Fruit fly (Drosophila melanogaster) whole organism, embryonic: ENCODE measurements around the gene jagn.

Source experiments
- BtbVII ChIP-seq: fragments of 200-800 bp; sonication (Bioruptor generic); optimal IDR thresholded peaks from 3 replicates; lab custom pipeline; 2017; ENCODE audit warnings: missing biosample characterization, mild to moderate bottlenecking, missing genetic modification characterization
- C15 ChIP-seq: fragments of 200-800 bp; sonication (Bioruptor generic); IDR thresholded peaks from 3 replicates; pipeline ENCODE4 v1.3.6; 2022; ENCODE audit warnings: missing biosample characterization, missing genetic modification characterization
- CG10209 ChIP-seq: fragments of 200-800 bp; sonication (Bioruptor generic); optimal IDR thresholded peaks from 3 replicates; lab custom pipeline; 2017; ENCODE audit warnings: missing biosample characterization, mild to moderate bottlenecking, missing genetic modification characterization, missing genetic modification reagents
- CG10654 ChIP-seq: fragments of 200-800 bp; sonication (Bioruptor generic); optimal IDR thresholded peaks from 2 replicates; lab custom pipeline; 2016; ENCODE audit warnings: missing biosample characterization, missing genetic modification characterization
- CG12104 ChIP-seq: fragments of 200-800 bp; sonication (Bioruptor generic); optimal IDR thresholded peaks from 3 replicates; lab custom pipeline; 2016; ENCODE audit warnings: missing biosample characterization, missing genetic modification characterization
- CG14050 ChIP-seq: fragments of 200-800 bp; sonication (Bioruptor generic); IDR thresholded peaks from 3 replicates; pipeline ENCODE4 v1.3.6; 2022; ENCODE audit warnings: missing biosample characterization, missing genetic modification characterization
- CG1603 ChIP-seq: fragments of 200-800 bp; sonication (Bioruptor generic); optimal IDR thresholded peaks from 2 replicates; lab custom pipeline; 2019; ENCODE audit warnings: missing biosample characterization, mild to moderate bottlenecking, missing genetic modification characterization, moderate library complexity
- CG16813 ChIP-seq: fragments of 200-800 bp; sonication (Bioruptor generic); IDR thresholded peaks from 3 replicates; pipeline ENCODE4 v1.3.6; 2022; ENCODE audit warnings: missing biosample characterization, missing genetic modification characterization; ENCODE audit not compliant: partially characterized antibody
- CG1832 ChIP-seq: fragments of 200-800 bp; sonication (Bioruptor generic); optimal IDR thresholded peaks from 2 replicates; lab custom pipeline; 2017; ENCODE audit warnings: missing biosample characterization, mild to moderate bottlenecking, missing genetic modification characterization, inconsistent platforms
- CG18476 ChIP-seq: fragments of 200-800 bp; sonication (Bioruptor generic); optimal IDR thresholded peaks from 2 replicates; lab custom pipeline; 2016; ENCODE audit warnings: missing biosample characterization, mild to moderate bottlenecking, missing genetic modification characterization
- CG31224 ChIP-seq: fragments of 200-800 bp; sonication (Bioruptor generic); IDR thresholded peaks from 2 replicates; pipeline ENCODE4 v1.3.6; 2022; ENCODE audit warnings: missing biosample characterization, missing genetic modification characterization
- CG4328 ChIP-seq: fragments of 200-800 bp; sonication (Bioruptor generic); optimal IDR thresholded peaks from 3 replicates; lab custom pipeline; 2017; ENCODE audit warnings: missing biosample characterization, missing genetic modification reagents, missing genetic modification characterization
- CG4404 ChIP-seq: fragments of 200-800 bp; sonication (Bioruptor generic); IDR thresholded peaks from 2 replicates; pipeline ENCODE4 v1.3.6; 2022; ENCODE audit warnings: missing biosample characterization, missing genetic modification characterization
- CG6683 ChIP-seq: fragments of 200-800 bp; sonication (Bioruptor generic); optimal IDR thresholded peaks from 2 replicates; lab custom pipeline; 2017; ENCODE audit warnings: missing biosample characterization, mild to moderate bottlenecking, missing genetic modification characterization, missing genetic modification reagents
- CG7271 ChIP-seq: fragments of 200-800 bp; sonication (Bioruptor generic); optimal IDR thresholded peaks from 2 replicates; lab custom pipeline; 2018; ENCODE audit warnings: missing biosample characterization, mild to moderate bottlenecking, missing genetic modification characterization, moderate library complexity
- CG7786 ChIP-seq: fragments of 200-800 bp; sonication (Bioruptor generic); optimal IDR thresholded peaks from 2 replicates; lab custom pipeline; 2016; ENCODE audit warnings: missing biosample characterization, missing genetic modification characterization
- CG8478 ChIP-seq: fragments of >200 bp; optimal IDR thresholded peaks from 2 replicates; lab custom pipeline; 2018
- Chrac-16 ChIP-seq: fragments of 200-800 bp; sonication (Bioruptor generic); optimal IDR thresholded peaks from 3 replicates; lab custom pipeline; 2016; ENCODE audit warnings: missing biosample characterization, missing genetic modification characterization
- CrebB ChIP-seq: fragments of 200-800 bp; sonication (Bioruptor generic); optimal IDR thresholded peaks from 3 replicates; lab custom pipeline; 2018; ENCODE audit warnings: missing biosample characterization, mild to moderate bottlenecking, missing genetic modification characterization
- Dip2 ChIP-seq: fragments of 200-800 bp; sonication (Bioruptor generic); IDR thresholded peaks from 2 replicates; pipeline ENCODE4 v1.3.6; 2022; ENCODE audit warnings: missing biosample characterization, missing genetic modification characterization
- Doc3 ChIP-seq: fragments of 200-800 bp; sonication (Bioruptor generic); IDR thresholded peaks from 3 replicates; pipeline ENCODE4 v1.3.6; 2022; ENCODE audit warnings: missing biosample characterization, missing genetic modification characterization; ENCODE audit not compliant: partially characterized antibody
- E2f2 ChIP-seq: fragments of 200-800 bp; sonication (Bioruptor generic); IDR thresholded peaks from 2 replicates; pipeline ENCODE4 v1.3.6; 2022; ENCODE audit warnings: missing biosample characterization, missing genetic modification characterization
- ERR ChIP-seq: fragments of 200-800 bp; sonication (Bioruptor generic); optimal IDR thresholded peaks from 2 replicates; lab custom pipeline; 2016; ENCODE audit warnings: missing biosample characterization, missing genetic modification characterization
- Ets65A ChIP-seq: fragments of 200-800 bp; sonication (Bioruptor generic); peaks from one replicate; lab custom pipeline; 2016; ENCODE audit warnings: missing biosample characterization, missing genetic modification characterization
- Hand ChIP-seq: fragments of 200-800 bp; sonication (Bioruptor generic); optimal IDR thresholded peaks from 2 replicates; lab custom pipeline; 2017; ENCODE audit warnings: mild to moderate bottlenecking, missing biosample characterization, missing genetic modification reagents, missing genetic modification characterization
- HmgD ChIP-seq: fragments of 200-800 bp; sonication (Bioruptor generic); optimal IDR thresholded peaks from 3 replicates; lab custom pipeline; 2016; ENCODE audit warnings: missing biosample characterization, missing genetic modification characterization
- Kr ChIP-seq: fragments of 200-800 bp; sonication (Bioruptor generic); optimal IDR thresholded peaks from 2 replicates; lab custom pipeline; 2017; ENCODE audit warnings: missing biosample characterization, mild to moderate bottlenecking, missing genetic modification characterization
- Lpt ChIP-seq: fragments of >200 bp; optimal IDR thresholded peaks from 2 replicates; lab custom pipeline; 2018; ENCODE audit warnings: missing biosample characterization, missing genetic modification characterization
- NFAT ChIP-seq: fragments of 200-800 bp; sonication (Bioruptor generic); IDR thresholded peaks from 2 replicates; pipeline ENCODE4 v1.3.6; 2022; ENCODE audit warnings: missing biosample characterization, missing genetic modification characterization
- Ravus ChIP-seq: fragments of 200-800 bp; sonication (Bioruptor generic); IDR thresholded peaks from 2 replicates; pipeline ENCODE4 v1.3.6; 2022; ENCODE audit warnings: missing biosample characterization, missing genetic modification characterization
- amos ChIP-seq: fragments of 200-800 bp; sonication (Bioruptor generic); IDR thresholded peaks from 2 replicates; pipeline ENCODE4 v1.3.6; 2022; ENCODE audit warnings: missing biosample characterization, missing genetic modification characterization; ENCODE audit not compliant: partially characterized antibody
- az2 ChIP-seq: fragments of 200-800 bp; sonication (Bioruptor generic); optimal IDR thresholded peaks from 3 replicates; lab custom pipeline; 2016; ENCODE audit warnings: missing biosample characterization, missing genetic modification characterization
- bowl ChIP-seq: fragments of 200-800 bp; sonication (Bioruptor generic); IDR thresholded peaks from 2 replicates; pipeline ENCODE4 v1.3.6; 2022; ENCODE audit warnings: missing biosample characterization, missing genetic modification characterization
- cas ChIP-seq: fragments of 200-800 bp; sonication (Bioruptor generic); IDR thresholded peaks from 2 replicates; pipeline ENCODE4 v1.3.6; 2022; ENCODE audit warnings: missing biosample characterization, missing genetic modification characterization
- chinmo ChIP-seq: fragments of 200-800 bp; sonication (Bioruptor generic); IDR thresholded peaks from 4 replicates; pipeline ENCODE4 v1.3.6; 2022; ENCODE audit warnings: missing biosample characterization, missing genetic modification characterization; ENCODE audit not compliant: partially characterized antibody
- corto ChIP-seq: fragments of 200-800 bp; sonication (Bioruptor generic); optimal IDR thresholded peaks from 2 replicates; lab custom pipeline; 2016; ENCODE audit warnings: missing biosample characterization, mild to moderate bottlenecking, missing genetic modification characterization, moderate library complexity
- gfzf ChIP-seq: fragments of 200-800 bp; sonication (Bioruptor generic); optimal IDR thresholded peaks from 2 replicates; lab custom pipeline; 2016; ENCODE audit warnings: missing biosample characterization, mild to moderate bottlenecking, missing genetic modification characterization, moderate library complexity
- grau ChIP-seq: fragments of 200-800 bp; optimal IDR thresholded peaks from 3 replicates; lab custom pipeline; 2019; ENCODE audit warnings: missing biosample characterization, mild to moderate bottlenecking, missing genetic modification characterization, moderate library complexity
- hkb ChIP-seq, 2 experiments: fragments of 200-800 bp in 1 of 2; fragments of >200 bp in 1 of 2; sonication (Bioruptor generic) in 1 of 2; IDR thresholded peaks in 1 of 2; optimal IDR thresholded peaks in 1 of 2; 2 replicates each; pipeline versions ENCODE4 v1.3.6 to Lab custom; 2017 to 2022; ENCODE audit warnings: missing biosample characterization in 1 of 2, missing genetic modification characterization in 1 of 2
- p53 ChIP-seq: fragments of 200-800 bp; sonication (Bioruptor generic); optimal IDR thresholded peaks from 2 replicates; lab custom pipeline; 2016; ENCODE audit warnings: missing biosample characterization, missing genetic modification characterization
- salm ChIP-seq: fragments of 200-800 bp; sonication (Bioruptor generic); optimal IDR thresholded peaks from 2 replicates; lab custom pipeline; 2018; ENCODE audit warnings: missing biosample characterization, mild to moderate bottlenecking, missing genetic modification characterization
- sens ChIP-seq: fragments of 200-800 bp; sonication (Bioruptor generic); peaks from one replicate; lab custom pipeline; 2016; ENCODE audit warnings: missing biosample characterization, missing genetic modification characterization
- seq ChIP-seq: fragments of 200-800 bp; sonication (Bioruptor generic); IDR thresholded peaks from 2 replicates; pipeline ENCODE4 v1.3.6; 2022; ENCODE audit warnings: missing biosample characterization, missing genetic modification characterization
- sna ChIP-seq: fragments of 200-800 bp; sonication (Bioruptor generic); IDR thresholded peaks from 2 replicates; pipeline ENCODE4 v1.3.6; 2022; ENCODE audit warnings: missing biosample characterization, missing genetic modification characterization; ENCODE audit not compliant: partially characterized antibody
- so ChIP-seq: fragments of 200-800 bp; sonication (Bioruptor generic); IDR thresholded peaks from 3 replicates; pipeline ENCODE4 v1.3.6; 2022; ENCODE audit warnings: missing biosample characterization, missing genetic modification characterization
- twi ChIP-seq: fragments of 200-800 bp; optimal IDR thresholded peaks from 2 replicates; lab custom pipeline; 2019; ENCODE audit warnings: missing biosample characterization, mild to moderate bottlenecking, missing genetic modification characterization, moderate library complexity
- unc-4 ChIP-seq: fragments of 200-800 bp; sonication (Bioruptor generic); IDR thresholded peaks from 2 replicates; pipeline ENCODE4 v1.3.6; 2022; ENCODE audit warnings: missing biosample characterization, missing genetic modification characterization; ENCODE audit not compliant: partially characterized antibody
- unpg ChIP-seq: fragments of 200-800 bp; sonication (Bioruptor generic); optimal IDR thresholded peaks from 3 replicates; lab custom pipeline; 2018; ENCODE audit warnings: missing biosample characterization, mild to moderate bottlenecking, missing genetic modification characterization, moderate library complexity
- zen2 ChIP-seq: fragments of 200-800 bp; sonication (Bioruptor generic); IDR thresholded peaks from 3 replicates; pipeline ENCODE4 v1.3.6; 2022; ENCODE audit warnings: missing biosample characterization, missing genetic modification characterization; ENCODE audit not compliant: partially characterized antibody

The jagn gene

dm6 chr3R:5742278-5743196 is 36.6 kb upstream of the jagn start, which contains the start of the genes Sym and Madm (continued):
- TF ChIP-seq unpg (GFP tag; lab: Kevin White, UChicago), result no peak
- TF ChIP-seq Doc3 (GFP tag; lab: Robert Waterston, UW), result peak; percentile 83
- TF ChIP-seq CG4328 (GFP tag; lab: Kevin White, UChicago), result no peak
- peak; percentile 97 for TF ChIP-seq Ets65A (GFP tag; lab: Kevin White, UChicago)
- TF ChIP-seq Kr, result no peak
- TF ChIP-seq CG14050 (GFP tag; lab: Robert Waterston, UW), result no peak
- no peak for TF ChIP-seq az2 (GFP tag; lab: Kevin White, UChicago)
- no peak for TF ChIP-seq HmgD (GFP tag; lab: Kevin White, UChicago)
- TF ChIP-seq CG7271 (tag; lab: Kevin White, UChicago), result peak; percentile 49
- peak; percentile 64 for TF ChIP-seq CG8478 (lab: Kevin White, UChicago)
- TF ChIP-seq chinmo (GFP tag; lab: Robert Waterston, UW), result peak; percentile 72; the same call in 1 of the 4 replicates
- TF ChIP-seq BtbVII (GFP tag; lab: Kevin White, UChicago), result no peak
- no peak for TF ChIP-seq Hand (GFP tag; lab: Kevin White, UChicago)
- no peak for TF ChIP-seq seq (GFP tag; lab: Robert Waterston, UW)
- TF ChIP-seq Dip2 (GFP tag; lab: Robert Waterston, UW), result no peak
- peak; percentile 76 for TF ChIP-seq amos
- no peak for TF ChIP-seq CG10209 (GFP tag; lab: Kevin White, UChicago)
- peak; percentile 70; the same call in 1 of the 3 replicates for TF ChIP-seq zen2
- no peak for TF ChIP-seq Ravus (GFP tag; lab: Robert Waterston, UW)
- peak; percentile 78 for TF ChIP-seq gfzf (GFP tag; lab: Kevin White, UChicago)
- no peak for TF ChIP-seq CrebB (tag; lab: Kevin White, UChicago)
- no peak for TF ChIP-seq CG1832 (GFP tag; lab: Kevin White, UChicago)
- TF ChIP-seq C15 (GFP tag; lab: Robert Waterston, UW), result no peak
- TF ChIP-seq NFAT (GFP tag; lab: Robert Waterston, UW), result no peak
- TF ChIP-seq CG12104 (GFP tag; lab: Kevin White, UChicago), result no peak
- TF ChIP-seq CG31224 (GFP tag; lab: Robert Waterston, UW), result no peak
- peak; percentile 89 for TF ChIP-seq CG16813 (GFP tag; lab: Robert Waterston, UW)
- TF ChIP-seq sna (GFP tag; lab: Robert Waterston, UW), result peak; percentile 87
- peak; percentile 94 for TF ChIP-seq sens (GFP tag; lab: Kevin White, UChicago)
- TF ChIP-seq CG18476 (GFP tag; lab: Kevin White, UChicago), result no peak
- no peak for TF ChIP-seq bowl (GFP tag; lab: Robert Waterston, UW)
- peak; percentile 1 for TF ChIP-seq CG7786
- peak; percentile 41 for TF ChIP-seq twi (tag; lab: Kevin White, UChicago)
- no peak for TF ChIP-seq corto (GFP tag; lab: Kevin White, UChicago)
- no peak for TF ChIP-seq p53 (GFP tag; lab: Kevin White, UChicago)
- TF ChIP-seq so (GFP tag; lab: Robert Waterston, UW), result 0 out of 3 replicates have a peak, but pooled peaks have one; percentile 47
- TF ChIP-seq CG6683 (GFP tag; lab: Kevin White, UChicago), result peak; percentile 2
- TF ChIP-seq hkb (optimal IDR thresholded peaks at IDR 0.05; lab: Kevin White, UChicago), result no peak
- TF ChIP-seq hkb (GFP tag; IDR thresholded peaks at IDR 0.05; lab: Robert Waterston, UW), result no peak
- peak; percentile 22 for TF ChIP-seq CG10654 (GFP tag; lab: Kevin White, UChicago)
- peak; percentile 17 for TF ChIP-seq ERR (GFP tag; lab: Kevin White, UChicago)
- TF ChIP-seq cas (GFP tag; lab: Robert Waterston, UW), result no peak
- TF ChIP-seq unc-4 (GFP tag; lab: Robert Waterston, UW), result peak; percentile 81
- no peak for TF ChIP-seq CG4404
- peak; percentile 52 for TF ChIP-seq grau (tag; lab: Kevin White, UChicago)
- peak; percentile 40 for TF ChIP-seq Chrac-16 (GFP tag; lab: Kevin White, UChicago)
- TF ChIP-seq E2f2 (GFP tag; lab: Robert Waterston, UW), result peak; percentile 44; the same call in 1 of the 2 replicates
- TF ChIP-seq Lpt, result no peak
- TF ChIP-seq salm (tag; lab: Kevin White, UChicago), result no peak
- no peak for TF ChIP-seq CG1603 (tag; lab: Kevin White, UChicago)
